Worm (Caenorhabditis elegans): ENCODE measurements around the gene T15B7.14.

- no peak for TF ChIP-seq nhr-76 (tag; optimal IDR thresholded peaks at IDR 0.05)
- no peak for TF ChIP-seq zag-1 (tag; optimal IDR thresholded peaks at IDR 0.05)
- TF ChIP-seq lin-15B (tag; optimal IDR thresholded peaks at IDR 0.05) = no peak
- TF ChIP-seq egl-5 (tag; optimal IDR thresholded peaks at IDR 0.05) = no peak
Observed at ce11 chrV:6882452-6882939, 47.4 kb upstream of the T15B7.14 start.

Measured in whole organism, L3 larva.